Worm (Caenorhabditis elegans) whole organism, L4 larva: Measurements from ENCODE around the gene EEED8.4.

Experiments
- hlh-11 ChIP-seq: fragments of 200-800 bp; sonication (Bioruptor generic); optimal IDR thresholded peaks from 2 replicates; lab custom pipeline; 2018; ENCODE audit warnings: mild to moderate bottlenecking, missing genetic modification characterization, missing compliant biosample characterization
- nhr-28 ChIP-seq: fragments of 150-350 bp; optimal IDR thresholded peaks from 2 replicates; lab custom pipeline; 2014; ENCODE audit warnings: missing biosample characterization, missing genetic modification characterization
- spr-3 ChIP-seq: fragments of 200-800 bp; sonication (Bioruptor generic); optimal IDR thresholded peaks from 2 replicates; lab custom pipeline; 2018; ENCODE audit warnings: mild to moderate bottlenecking, missing genetic modification characterization, missing compliant biosample characterization

EEED8.4 gene

DNA sequence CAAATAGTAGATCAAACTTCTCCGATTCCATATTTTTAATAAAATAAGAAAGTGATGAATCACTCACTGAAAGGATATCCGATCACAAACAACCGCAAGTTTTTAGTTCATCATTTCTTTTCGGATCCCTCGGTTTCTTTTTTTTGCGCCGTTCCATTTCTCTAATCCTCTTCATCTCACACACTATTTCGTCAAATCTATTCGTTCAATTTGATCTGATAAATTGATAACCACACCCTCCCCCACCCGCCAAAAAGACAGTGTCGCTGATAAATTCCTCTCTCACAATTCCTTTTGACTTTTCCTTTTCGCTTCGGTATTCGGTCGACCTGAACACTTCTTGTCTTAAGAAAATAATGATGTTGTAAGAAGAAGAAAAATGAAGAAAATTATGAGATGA, 50.4 kb downstream of the EEED8.4 start:
- TF ChIP-seq spr-3 (GFP tag; lab: Kevin White, UChicago) = no peak
- TF ChIP-seq hlh-11 (tag; lab: Kevin White, UChicago) = peak; percentile 33
- peak; percentile 55 for TF ChIP-seq nhr-28
